Worm (Caenorhabditis elegans) whole organism, young adult: ENCODE data around the gene math-18.

Experiments used
- B0019.2 ChIP-seq: fragments of 200-800 bp; sonication (Bioruptor generic); conservative IDR thresholded peaks from 2 replicates; pipeline ENCODE4 v1.3.6; 2022; ENCODE audit warnings: missing genetic modification reagents, missing genetic modification characterization, missing compliant biosample characterization
- F22D6.2 ChIP-seq: sonication (generic microtip); optimal IDR thresholded peaks from 2 replicates; lab custom pipeline; 2016; ENCODE audit warnings: mild to moderate bottlenecking, missing genetic modification characterization, missing compliant biosample characterization
- F23B12.7 ChIP-seq: sonication (generic microtip); optimal IDR thresholded peaks from 2 replicates; lab custom pipeline; 2017; ENCODE audit warnings: missing genetic modification characterization, mild to moderate bottlenecking, missing compliant biosample characterization, antibody characterized with exemption, moderate library complexity; ENCODE audit not compliant: insufficient read depth
- F37B4.10 ChIP-seq: fragments of 200-800 bp; sonication (Bioruptor generic); IDR thresholded peaks from 2 replicates; pipeline ENCODE4 v1.3.6; 2022; ENCODE audit warnings: missing genetic modification characterization, missing compliant biosample characterization
- F39B2.1 ChIP-seq: fragments of 200-800 bp; sonication (Bioruptor generic); IDR thresholded peaks from 2 replicates; pipeline ENCODE4 v1.3.6; 2022; ENCODE audit warnings: missing genetic modification reagents, missing genetic modification characterization, missing compliant biosample characterization
- K12H6.12 ChIP-seq: fragments of 200-800 bp; sonication (Bioruptor generic); optimal IDR thresholded peaks from 2 replicates; lab custom pipeline; 2018; ENCODE audit warnings: mild to moderate bottlenecking, missing genetic modification characterization, missing compliant biosample characterization
- Y53F4B.3 ChIP-seq: fragments of 200-800 bp; sonication (Bioruptor generic); IDR thresholded peaks from 2 replicates; pipeline ENCODE4 v1.3.6; 2022; ENCODE audit warnings: missing genetic modification reagents, missing genetic modification characterization, missing compliant biosample characterization
- ZK185.1 ChIP-seq: sonication (generic microtip); optimal IDR thresholded peaks from 2 replicates; lab custom pipeline; 2016; ENCODE audit warnings: mild to moderate bottlenecking, missing genetic modification characterization, missing compliant biosample characterization; ENCODE audit not compliant: poor library complexity, severe bottlenecking
- akir-1 ChIP-seq: fragments of 200-800 bp; sonication (Bioruptor generic); optimal IDR thresholded peaks from 2 replicates; lab custom pipeline; 2018; ENCODE audit warnings: mild to moderate bottlenecking, missing genetic modification characterization, moderate library complexity, missing compliant biosample characterization
- ama-1 ChIP-seq, 3 experiments: fragments of 150-350 bp in 1 of 3; sonication (generic microtip) in 2 of 3; optimal IDR thresholded peaks; 2 replicates each; lab custom pipeline; 2014 to 2018; ENCODE audit warnings: missing biosample characterization in 2 of 3, missing genetic modification characterization in 2 of 3, missing genetic modification reagents in 2 of 3
- aptf-2 ChIP-seq: fragments of 200-800 bp; sonication (Bioruptor generic); conservative IDR thresholded peaks from 2 replicates; pipeline ENCODE4 v1.3.6; 2022; ENCODE audit warnings: missing genetic modification reagents, missing genetic modification characterization, missing compliant biosample characterization
- aptf-3 ChIP-seq: fragments of 200-800 bp; sonication (Bioruptor generic); IDR thresholded peaks from 2 replicates; pipeline ENCODE4 v1.3.6; 2022; ENCODE audit warnings: missing genetic modification characterization, missing compliant biosample characterization
- attf-3 ChIP-seq: fragments of 200-800 bp; sonication (Bioruptor generic); conservative IDR thresholded peaks from 2 replicates; pipeline ENCODE4 v1.3.6; 2022; ENCODE audit warnings: missing genetic modification reagents, missing genetic modification characterization, missing compliant biosample characterization
- cebp-2 ChIP-seq: fragments of 200-800 bp; sonication (Bioruptor generic); IDR thresholded peaks from 2 replicates; pipeline ENCODE4 v1.3.6; 2022; ENCODE audit warnings: missing genetic modification characterization, missing compliant biosample characterization
- ceh-27 ChIP-seq: fragments of 200-800 bp; sonication (Bioruptor generic); optimal IDR thresholded peaks from 2 replicates; lab custom pipeline; 2018; ENCODE audit warnings: mild to moderate bottlenecking, missing genetic modification characterization, moderate library complexity, missing compliant biosample characterization
- ceh-91 ChIP-seq: fragments of 200-800 bp; sonication (Bioruptor generic); IDR thresholded peaks from 2 replicates; pipeline ENCODE4 v1.3.6; 2022; ENCODE audit warnings: missing genetic modification reagents, missing genetic modification characterization, missing compliant biosample characterization
- dpl-1 ChIP-seq: fragments of 150-350 bp; optimal IDR thresholded peaks from 2 replicates; lab custom pipeline; 2014; ENCODE audit warnings: missing biosample characterization, missing genetic modification reagents, missing genetic modification characterization
- efl-1 ChIP-seq: fragments of 150-350 bp; optimal IDR thresholded peaks from 2 replicates; lab custom pipeline; 2014; ENCODE audit warnings: missing biosample characterization, missing genetic modification reagents, missing genetic modification characterization
- egrh-3 ChIP-seq: fragments of 200-800 bp; sonication (Bioruptor generic); IDR thresholded peaks from 2 replicates; pipeline ENCODE4 v1.3.6; 2022; ENCODE audit warnings: missing genetic modification reagents, missing genetic modification characterization, missing compliant biosample characterization
- fkh-3 ChIP-seq: sonication (generic microtip); optimal IDR thresholded peaks from 2 replicates; lab custom pipeline; 2016; ENCODE audit warnings: mild to moderate bottlenecking, missing genetic modification characterization, missing compliant biosample characterization
- hmg-1.2 ChIP-seq: fragments of 200-800 bp; sonication (Bioruptor generic); IDR thresholded peaks from 2 replicates; pipeline ENCODE4 v1.3.6; 2022; ENCODE audit warnings: missing genetic modification reagents, missing genetic modification characterization, missing compliant biosample characterization
- hsf-1 ChIP-seq: fragments of 200-800 bp; sonication (Bioruptor generic); IDR thresholded peaks from 2 replicates; pipeline ENCODE4 v1.3.6; 2022; ENCODE audit warnings: missing genetic modification reagents, missing genetic modification characterization, missing compliant biosample characterization
- let-526 ChIP-seq: fragments of 200-800 bp; sonication (Bioruptor generic); IDR thresholded peaks from 2 replicates; pipeline ENCODE4 v1.3.6; 2022; ENCODE audit warnings: missing genetic modification reagents, missing genetic modification characterization, missing compliant biosample characterization
- lin-35 ChIP-seq, 3 experiments: fragments of 150-350 bp in 2 of 3; sonication (generic microtip) in 1 of 3; optimal IDR thresholded peaks; 2 replicates each; lab custom pipeline; 2014 to 2018; ENCODE audit warnings: missing biosample characterization in 3 of 3, missing genetic modification characterization in 3 of 3, missing genetic modification reagents in 3 of 3
- madf-6 ChIP-seq: fragments of 200-800 bp; sonication (Bioruptor generic); IDR thresholded peaks from 2 replicates; pipeline ENCODE4 v1.3.6; 2022; ENCODE audit warnings: missing genetic modification reagents, missing genetic modification characterization, missing compliant biosample characterization
- nhr-179 ChIP-seq: sonication (generic microtip); optimal IDR thresholded peaks from 2 replicates; lab custom pipeline; 2016; ENCODE audit warnings: mild to moderate bottlenecking, missing genetic modification characterization, missing compliant biosample characterization
- pbrm-1 ChIP-seq: fragments of 200-800 bp; sonication (Bioruptor generic); IDR thresholded peaks from 2 replicates; pipeline ENCODE4 v1.3.6; 2022; ENCODE audit warnings: missing genetic modification reagents, missing genetic modification characterization, missing compliant biosample characterization
- snpc-1.3 ChIP-seq: sonication (generic microtip); optimal IDR thresholded peaks from 2 replicates; lab custom pipeline; 2017; ENCODE audit warnings: missing genetic modification characterization, mild to moderate bottlenecking, missing compliant biosample characterization, antibody characterized with exemption, moderate library complexity, missing genotype, missing genetic modification reagents; ENCODE audit not compliant: insufficient read depth
- tlf-1 ChIP-seq: fragments of 200-800 bp; sonication (Bioruptor generic); optimal IDR thresholded peaks from 2 replicates; lab custom pipeline; 2018; ENCODE audit warnings: mild to moderate bottlenecking, missing genetic modification characterization, missing compliant biosample characterization
- unc-62 ChIP-seq: fragments of 150-350 bp; optimal IDR thresholded peaks from 2 replicates; lab custom pipeline; 2014; ENCODE audit warnings: missing biosample characterization, missing genetic modification reagents, missing genetic modification characterization
- ztf-18 ChIP-seq: sonication (generic microtip); optimal IDR thresholded peaks from 2 replicates; lab custom pipeline; 2016; ENCODE audit warnings: missing genotype, mild to moderate bottlenecking, missing genetic modification characterization, missing compliant biosample characterization
- ztf-28 ChIP-seq: fragments of 200-800 bp; sonication (Bioruptor generic); IDR thresholded peaks from 2 replicates; pipeline ENCODE4 v1.3.6; 2022; ENCODE audit warnings: missing genetic modification reagents, missing genetic modification characterization, missing compliant biosample characterization

The math-18 gene

DNA sequence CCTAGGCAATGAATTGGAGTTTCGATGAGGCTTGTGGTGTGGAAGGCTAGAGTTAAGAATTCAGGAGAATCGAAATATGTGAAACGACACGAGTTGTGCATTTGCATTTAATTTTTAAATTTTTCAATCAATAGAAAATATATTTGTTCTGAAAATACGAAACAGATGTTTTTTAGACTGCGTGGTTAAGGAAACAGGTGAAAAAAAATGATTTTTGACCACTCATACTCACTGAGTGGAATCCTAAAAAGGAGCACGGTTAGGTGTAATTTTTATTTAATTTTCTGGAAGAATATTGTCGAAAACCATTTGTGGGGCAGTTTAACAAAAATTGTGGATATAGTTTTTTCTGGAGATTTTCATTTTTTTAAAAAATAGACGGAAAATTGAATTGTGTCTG is 37.0 kb upstream of the math-18 start, which contains the start of gene srh-195:
Gene srh-195 (minus strand): TSS at position 101 of the 400 bp plus-strand sequence.
- TF ChIP-seq lin-35 (GFP tag; optimal IDR thresholded peaks at IDR 0.05; lab: Kevin White, UChicago), result no peak
- TF ChIP-seq efl-1 (GFP tag; lab: Kevin White, UChicago), result no peak
- no peak for TF ChIP-seq F22D6.2 (tag; lab: Kevin White, UChicago)
- TF ChIP-seq, all 124 proteins: peak for 0

DNA sequence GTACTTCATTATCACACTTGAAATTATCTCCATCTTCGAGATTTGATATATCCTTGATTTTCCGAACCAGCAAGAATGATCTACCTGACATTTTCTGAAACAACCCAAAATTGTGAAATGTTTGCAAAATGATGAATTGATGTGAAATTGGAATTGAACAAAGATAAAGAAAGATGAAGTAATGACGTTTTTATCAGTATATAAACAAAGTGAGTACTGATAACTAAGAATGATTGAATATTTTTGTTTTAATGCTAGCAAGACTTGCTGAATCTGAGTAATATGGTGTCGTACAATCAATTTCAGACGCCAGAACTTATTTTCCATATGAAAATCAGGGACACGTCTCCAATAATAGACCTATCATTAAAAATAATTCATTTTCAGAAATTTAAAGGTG is 31.7 kb upstream of the math-18 start, which contains the start of gene math-37:
Gene math-37 (minus strand): TSS at position 101 of the 400 bp plus-strand sequence.
- TF ChIP-seq let-526 (GFP tag; lab: Robert Waterston, UW), result no peak
- no peak for TF ChIP-seq dpl-1 (GFP tag; lab: Kevin White, UChicago)
- no peak for TF ChIP-seq hsf-1
- TF ChIP-seq unc-62 (GFP tag; lab: Kevin White, UChicago), result no peak

ce11 chrII:2122762-2123161 is 31.0 kb upstream of the math-18 start:
- TF ChIP-seq aptf-2, result no peak
- TF ChIP-seq cebp-2, result no peak
- TF ChIP-seq F37B4.10 (GFP tag; lab: Robert Waterston, UW), result no peak
- no peak for TF ChIP-seq ztf-18 (tag; lab: Kevin White, UChicago)
- TF ChIP-seq ama-1 (optimal IDR thresholded peaks at IDR 0.05; lab: Kevin White, UChicago), result no peak
- no peak for TF ChIP-seq ama-1 (GFP tag; optimal IDR thresholded peaks at IDR 0.05; lab: Kevin White, UChicago)
- TF ChIP-seq attf-3 (GFP tag; lab: Robert Waterston, UW), result no peak
- no peak for TF ChIP-seq ztf-28
- no peak for TF ChIP-seq madf-6 (GFP tag; lab: Robert Waterston, UW)
- no peak for TF ChIP-seq hmg-1.2 (GFP tag; lab: Robert Waterston, UW)
- no peak for TF ChIP-seq aptf-3 (GFP tag; lab: Robert Waterston, UW)
- no peak for TF ChIP-seq fkh-3 (tag; lab: Kevin White, UChicago)
- TF ChIP-seq tlf-1 (GFP tag; lab: Kevin White, UChicago), result no peak

ce11 chrII:2130770-2131169 is 23.0 kb upstream of the math-18 start, which contains the start of gene sdz-28:
Gene sdz-28, plus strand, starts transcription at chrII:2131070.
- TF ChIP-seq ceh-91 (GFP tag; lab: Robert Waterston, UW) (no peak), ZK185.1 (tag; lab: Kevin White, UChicago) (no peak), F39B2.1 (GFP tag; lab: Robert Waterston, UW) (no peak), ceh-27 (GFP tag; lab: Kevin White, UChicago) (no peak), B0019.2 (GFP tag; lab: Robert Waterston, UW) (no peak), egrh-3 (GFP tag; lab: Robert Waterston, UW) (no peak), Y53F4B.3 (GFP tag; lab: Robert Waterston, UW) (no peak), akir-1 (GFP tag; lab: Kevin White, UChicago) (no peak), F23B12.7 (tag; lab: Kevin White, UChicago) (no peak), ztf-18 (tag; lab: Kevin White, UChicago) (no peak), nhr-179 (tag; lab: Kevin White, UChicago) (no peak), tlf-1 (GFP tag; lab: Kevin White, UChicago) (no peak), pbrm-1 (GFP tag; lab: Robert Waterston, UW) (no peak), snpc-1.3 (tag; lab: Kevin White, UChicago) (no peak), K12H6.12 (no peak)
